Fruit fly (Drosophila melanogaster) whole organism, pupa: Measurements from ENCODE around the gene CG8176.

Experiments
- CG10348 ChIP-seq: fragments of 200-800 bp; sonication (Bioruptor generic); IDR thresholded peaks from 2 replicates; pipeline ENCODE4 v1.3.6; 2022; ENCODE audit warnings: missing biosample characterization, missing genetic modification characterization
- CG12605 ChIP-seq: fragments of 200-800 bp; sonication (Bioruptor generic); IDR thresholded peaks from 2 replicates; pipeline ENCODE4 v1.3.6; 2022; ENCODE audit warnings: missing biosample characterization, missing genetic modification characterization
- CG13204 ChIP-seq: fragments of 200-800 bp; sonication (Bioruptor generic); optimal IDR thresholded peaks from 2 replicates; lab custom pipeline; 2018; ENCODE audit warnings: missing biosample characterization, mild to moderate bottlenecking, missing genetic modification characterization, moderate library complexity
- CG14655 ChIP-seq: fragments of 200-800 bp; sonication (Bioruptor generic); optimal IDR thresholded peaks from 3 replicates; lab custom pipeline; 2017; ENCODE audit warnings: mild to moderate bottlenecking, missing biosample characterization, missing genetic modification reagents, missing genetic modification characterization
- CG15710 ChIP-seq: fragments of 200-800 bp; sonication (Bioruptor generic); optimal IDR thresholded peaks from 2 replicates; lab custom pipeline; 2018; ENCODE audit warnings: missing biosample characterization, mild to moderate bottlenecking, missing genetic modification characterization, moderate library complexity
- CG17806 ChIP-seq: fragments of 200-800 bp; sonication (Bioruptor generic); optimal IDR thresholded peaks from 2 replicates; lab custom pipeline; 2018; ENCODE audit warnings: missing biosample characterization, mild to moderate bottlenecking, missing genetic modification characterization, moderate library complexity
- CG32121 ChIP-seq: fragments of 200-800 bp; sonication (Bioruptor generic); IDR thresholded peaks from 2 replicates; pipeline ENCODE4 v1.3.6; 2022; ENCODE audit warnings: missing biosample characterization, missing genetic modification characterization
- CG34367 ChIP-seq: fragments of 200-800 bp; sonication (Bioruptor generic); optimal IDR thresholded peaks from 2 replicates; lab custom pipeline; 2018; ENCODE audit warnings: missing biosample characterization, mild to moderate bottlenecking, missing genetic modification characterization
- CG4496 ChIP-seq: fragments of 200-800 bp; sonication (Bioruptor generic); IDR thresholded peaks from 3 replicates; pipeline ENCODE4 v1.3.6; 2022; ENCODE audit warnings: missing biosample characterization, missing genetic modification characterization
- CG8159 ChIP-seq: fragments of 200-800 bp; sonication (Bioruptor generic); optimal IDR thresholded peaks from 3 replicates; lab custom pipeline; 2018; ENCODE audit warnings: missing biosample characterization, mild to moderate bottlenecking, missing genetic modification characterization, moderate library complexity
- CG8301 ChIP-seq: fragments of 200-800 bp; sonication (Bioruptor generic); optimal IDR thresholded peaks from 2 replicates; lab custom pipeline; 2018; ENCODE audit warnings: missing biosample characterization, mild to moderate bottlenecking, missing genetic modification characterization
- CG9948 ChIP-seq: fragments of 200-800 bp; sonication (Bioruptor generic); optimal IDR thresholded peaks from 2 replicates; lab custom pipeline; 2018; ENCODE audit warnings: missing biosample characterization, mild to moderate bottlenecking, missing genetic modification characterization, moderate library complexity
- D1 ChIP-seq: fragments of 200-800 bp; sonication (Bioruptor generic); optimal IDR thresholded peaks from 2 replicates; lab custom pipeline; 2018; ENCODE audit warnings: missing biosample characterization, mild to moderate bottlenecking, missing genetic modification characterization, moderate library complexity
- EcR ChIP-seq: fragments of 200-800 bp; sonication (Bioruptor generic); optimal IDR thresholded peaks from 3 replicates; lab custom pipeline; 2019; ENCODE audit warnings: missing biosample characterization, missing genetic modification characterization, mild to moderate bottlenecking, moderate library complexity, missing genetic modification reagents
- Ets98B ChIP-seq: fragments of 200-800 bp; sonication (Bioruptor generic); IDR thresholded peaks from 2 replicates; pipeline ENCODE4 v1.3.6; 2022; ENCODE audit warnings: missing biosample characterization, missing genetic modification characterization
- Pif1A ChIP-seq: fragments of 200-800 bp; sonication (Bioruptor generic); optimal IDR thresholded peaks from 3 replicates; lab custom pipeline; 2016; ENCODE audit warnings: missing biosample characterization, missing genetic modification characterization
- Pif1B ChIP-seq: fragments of 200-800 bp; sonication (Bioruptor generic); optimal IDR thresholded peaks from 3 replicates; lab custom pipeline; 2016; ENCODE audit warnings: missing biosample characterization, missing genetic modification characterization
- Snoo ChIP-seq: fragments of 200-800 bp; sonication (Bioruptor generic); optimal IDR thresholded peaks from 3 replicates; lab custom pipeline; 2017; ENCODE audit warnings: missing biosample characterization, mild to moderate bottlenecking, missing genetic modification characterization, inconsistent platforms
- fd96Ca ChIP-seq: fragments of 200-800 bp; sonication (Bioruptor generic); IDR thresholded peaks from 3 replicates; pipeline ENCODE4 v1.3.6; 2022; ENCODE audit warnings: missing biosample characterization, missing genetic modification characterization
- gl ChIP-seq: fragments of 200-800 bp; sonication (Bioruptor generic); optimal IDR thresholded peaks from 2 replicates; lab custom pipeline; 2018; ENCODE audit warnings: missing biosample characterization, mild to moderate bottlenecking, missing genetic modification characterization
- rn ChIP-seq: fragments of 200-800 bp; sonication (Bioruptor generic); IDR thresholded peaks from 2 replicates; pipeline ENCODE4 v1.3.6; 2022; ENCODE audit warnings: missing biosample characterization, missing genetic modification characterization

The CG8176 gene

DNA sequence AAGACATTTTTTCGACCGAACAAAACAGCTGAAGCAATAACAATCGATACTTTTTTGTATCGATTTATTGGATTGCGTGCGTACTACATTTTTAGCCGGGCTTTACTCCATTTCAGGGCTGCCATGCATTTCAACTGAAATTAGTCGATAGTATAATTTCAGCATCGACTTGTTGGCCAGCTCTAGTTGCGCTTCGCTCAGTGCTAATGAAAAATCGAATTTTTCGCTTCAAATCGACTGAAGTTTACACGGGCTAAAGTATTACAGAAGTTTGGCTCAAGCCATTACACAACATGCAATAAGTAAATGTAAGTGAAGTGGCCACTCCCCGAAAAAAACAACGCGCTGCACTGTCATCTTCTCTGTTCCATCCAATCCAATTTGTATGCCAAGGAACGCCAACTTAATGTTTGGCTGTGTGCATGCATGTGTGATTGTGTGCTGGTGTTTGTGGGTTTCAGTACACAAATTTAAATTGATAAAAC, at the start of gene CG8176, which contains the start of the genes mRpL47 and Kdm3:
TSS of gene CG8176 (plus strand) at position 148 of the 485 bp plus-strand sequence.
TSS of gene mRpL47 (minus strand) at position 49 of the 485 bp plus-strand sequence.
TSS of gene Kdm3 (plus strand) at position 148 of the 485 bp plus-strand sequence.
- TF ChIP-seq CG15710 (tag; lab: Kevin White, UChicago) (peak; percentile 13), CG4496 (no peak), CG17806 (no peak), CG32121 (GFP tag; lab: Robert Waterston, UW) (no peak), CG10348 (GFP tag; lab: Robert Waterston, UW) (no peak), gl (tag; lab: Kevin White, UChicago) (no peak), CG8159 (tag; lab: Kevin White, UChicago) (no peak), CG9948 (tag; lab: Kevin White, UChicago) (no peak)

DNA sequence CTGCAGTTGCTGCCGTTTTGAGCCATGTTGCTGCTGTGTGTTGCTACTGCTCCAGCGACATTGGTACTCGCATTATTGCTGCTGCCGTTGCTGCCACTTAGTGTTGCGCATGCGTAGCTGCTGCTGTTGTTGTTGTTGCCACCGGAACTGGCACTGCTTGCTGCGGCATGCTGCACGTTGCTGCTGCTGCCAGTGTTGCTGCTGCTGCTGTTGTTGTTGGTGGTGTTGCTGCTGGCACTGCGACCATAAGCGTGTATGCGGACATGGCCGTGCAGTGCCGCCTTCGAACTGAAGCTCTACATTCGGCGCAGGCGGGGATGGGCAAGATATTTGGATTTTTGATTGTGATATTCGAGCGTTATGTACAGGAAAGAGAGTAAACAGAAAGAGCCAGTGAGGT, 47.7 kb upstream of the CG8176 start:
- TF ChIP-seq CG15710 (tag; lab: Kevin White, UChicago) (no peak), fd96Ca (GFP tag; lab: Robert Waterston, UW) (no peak), rn (no peak), CG8301 (tag; lab: Kevin White, UChicago) (no peak), CG14655 (no peak), CG12605 (GFP tag; lab: Robert Waterston, UW) (no peak), CG8159 (tag; lab: Kevin White, UChicago) (no peak), Pif1B (no peak), EcR (GFP tag; lab: Kevin White, UChicago) (no peak), D1 (tag; lab: Kevin White, UChicago) (no peak), CG4496 (no peak), gl (tag; lab: Kevin White, UChicago) (no peak), CG34367 (tag; lab: Kevin White, UChicago) (no peak), CG17806 (no peak), CG10348 (GFP tag; lab: Robert Waterston, UW) (no peak), Ets98B (no peak), Pif1A (GFP tag; lab: Kevin White, UChicago) (no peak), CG13204 (no peak), CG9948 (tag; lab: Kevin White, UChicago) (no peak)

DNA sequence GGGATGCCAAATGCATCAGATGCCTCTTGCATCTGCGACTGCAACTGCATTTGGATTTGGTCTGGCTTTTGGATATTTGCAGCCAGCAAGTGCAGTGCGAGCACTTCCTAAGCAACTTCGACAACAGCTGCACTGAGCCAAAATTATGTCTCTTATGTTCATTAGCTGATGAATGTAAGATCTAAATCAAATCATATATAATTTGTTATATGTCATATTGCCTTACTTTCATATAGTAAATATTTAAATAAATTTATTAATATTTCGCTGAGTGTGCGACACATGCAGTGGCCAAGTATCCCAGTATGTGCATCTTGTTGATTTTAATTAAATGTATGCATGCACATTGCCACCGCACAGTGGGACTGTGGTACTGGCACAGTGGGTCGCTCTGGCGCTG, 35.4 kb upstream of the CG8176 start:
- no peak for TF ChIP-seq CG10348 (GFP tag; lab: Robert Waterston, UW)
- TF ChIP-seq Ets98B, result peak; percentile 78
- TF ChIP-seq fd96Ca (GFP tag; lab: Robert Waterston, UW), result peak; percentile 74
- no peak for TF ChIP-seq CG13204
- peak; percentile 54 for TF ChIP-seq CG8301 (tag; lab: Kevin White, UChicago)
- peak; percentile 68; the same call in 1 of the 2 replicates for TF ChIP-seq CG32121 (GFP tag; lab: Robert Waterston, UW)
- no peak for TF ChIP-seq CG9948 (tag; lab: Kevin White, UChicago)
- TF ChIP-seq CG12605 (GFP tag; lab: Robert Waterston, UW), result peak; percentile 31; the same call in 1 of the 2 replicates
- TF ChIP-seq CG4496, result peak; percentile 78
- TF ChIP-seq Pif1B, result peak; percentile 23
- TF ChIP-seq rn, result peak; percentile 32; the same call in 1 of the 2 replicates
- TF ChIP-seq CG14655, result peak; percentile 71
- no peak for TF ChIP-seq CG17806

DNA sequence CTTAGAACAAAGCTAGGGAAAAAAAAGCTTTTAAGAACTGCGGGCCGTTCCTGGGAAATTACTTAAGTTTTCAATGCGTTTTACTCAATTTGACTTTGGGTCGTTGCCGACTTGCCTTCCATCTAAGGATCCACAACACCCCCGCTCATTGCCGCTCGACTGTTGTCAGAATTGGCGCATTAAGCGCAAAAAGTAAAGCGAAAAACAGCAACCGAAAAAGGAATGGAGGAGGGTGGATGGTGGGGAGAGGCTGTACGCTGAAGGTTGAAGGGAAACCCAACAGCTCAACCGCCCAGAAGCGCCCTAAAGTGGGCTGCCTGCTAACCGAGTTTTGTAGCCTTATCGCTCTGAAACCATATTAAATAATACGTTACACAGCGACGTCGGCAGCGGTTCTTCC, 28.2 kb upstream of the CG8176 start:
- TF ChIP-seq D1 (tag; lab: Kevin White, UChicago) (no peak), rn (no peak), gl (tag; lab: Kevin White, UChicago) (no peak), CG4496 (no peak), CG9948 (tag; lab: Kevin White, UChicago) (no peak), CG8159 (tag; lab: Kevin White, UChicago) (no peak), CG14655 (no peak)

DNA sequence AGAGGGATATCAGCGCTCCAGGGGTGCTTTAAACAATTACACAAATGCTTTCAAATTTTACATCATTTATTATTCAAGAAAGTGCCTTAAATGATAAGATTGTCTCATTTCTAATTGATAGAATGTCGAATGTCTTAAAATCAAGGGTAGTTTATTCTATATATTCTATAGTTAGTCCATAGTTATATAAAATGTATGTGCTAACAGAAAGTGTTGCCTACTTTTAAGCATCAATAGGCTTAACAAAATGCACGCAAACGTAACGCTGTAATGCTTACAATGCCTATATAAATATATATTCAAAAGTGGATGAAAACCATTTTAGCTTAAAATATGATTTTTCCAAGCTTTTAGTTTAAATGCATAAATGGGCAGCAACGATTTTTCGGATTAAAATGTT, 27.8 kb upstream of the CG8176 start:
- peak; percentile 8 for TF ChIP-seq CG8159 (tag; lab: Kevin White, UChicago)
- TF ChIP-seq EcR (GFP tag; lab: Kevin White, UChicago), result no peak

DNA sequence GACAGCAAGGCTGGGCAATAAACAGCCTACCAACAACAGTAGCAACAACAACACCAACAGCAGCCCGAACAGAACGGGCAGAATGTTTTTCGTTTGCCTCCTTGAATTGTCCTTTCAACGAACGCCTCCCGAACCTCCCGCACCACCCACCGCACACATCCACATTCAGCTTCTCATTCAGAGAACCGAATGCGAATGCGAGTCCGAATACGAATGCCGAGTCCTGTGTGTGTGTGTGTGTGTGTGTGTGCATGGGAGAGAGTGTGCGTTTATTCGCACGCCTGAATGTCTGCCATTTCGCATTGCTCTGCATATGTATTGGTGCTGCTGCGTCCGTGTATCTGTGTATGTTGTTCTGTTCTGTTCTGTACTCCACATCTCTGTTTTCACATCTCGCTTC, 27.3 kb upstream of the CG8176 start:
- TF ChIP-seq CG17806, result no peak
- no peak for TF ChIP-seq fd96Ca (GFP tag; lab: Robert Waterston, UW)
- no peak for TF ChIP-seq gl (tag; lab: Kevin White, UChicago)
- no peak for TF ChIP-seq CG13204
- TF ChIP-seq CG32121 (GFP tag; lab: Robert Waterston, UW), result no peak
- TF ChIP-seq CG12605 (GFP tag; lab: Robert Waterston, UW), result no peak
- TF ChIP-seq Snoo (tag; lab: Kevin White, UChicago), result no peak
- TF ChIP-seq EcR (GFP tag; lab: Kevin White, UChicago), result no peak
- TF ChIP-seq CG34367 (tag; lab: Kevin White, UChicago), result no peak
- no peak for TF ChIP-seq CG8159 (tag; lab: Kevin White, UChicago)
- TF ChIP-seq rn, result no peak
- TF ChIP-seq D1 (tag; lab: Kevin White, UChicago), result no peak
- TF ChIP-seq CG8301 (tag; lab: Kevin White, UChicago), result no peak
- no peak for TF ChIP-seq Ets98B
- TF ChIP-seq CG4496, result no peak
- no peak for TF ChIP-seq CG9948 (tag; lab: Kevin White, UChicago)
- TF ChIP-seq CG14655, result no peak
- TF ChIP-seq, all 21 proteins: peak for 0
